Worm (Caenorhabditis elegans): ENCODE measurements around the gene cyp-35A5.

The cyp-35A5 gene

ce11 chrV:3912472-3912871, 23.7 kb upstream of the cyp-35A5 start, which contains the start of gene srx-68:
srx-68 (plus strand) TSS chrV:3912772.
- TF ChIP-seq lsy-2 (tag; optimal IDR thresholded peaks at IDR 0.05) (no peak), F37D6.2 (tag; optimal IDR thresholded peaks at IDR 0.05) (no peak), Y5F2A.4 (GFP tag; optimal IDR thresholded peaks at IDR 0.05) (no peak), nhr-41 (GFP tag; IDR thresholded peaks at IDR 0.05) (no peak), ztf-7 (tag; optimal IDR thresholded peaks at IDR 0.05) (no peak), lin-39 (tag; optimal IDR thresholded peaks at IDR 0.05) (no peak), lin-29 (GFP tag; IDR thresholded peaks at IDR 0.05) (no peak), lim-7 (GFP tag; IDR thresholded peaks at IDR 0.05) (no peak), nhr-76 (tag; optimal IDR thresholded peaks at IDR 0.05) (no peak), mep-1 (tag; optimal IDR thresholded peaks at IDR 0.05) (no peak), gei-8 (GFP tag; optimal IDR thresholded peaks at IDR 0.05) (no peak), php-3 (GFP tag; IDR thresholded peaks at IDR 0.05) (no peak)

- TF ChIP-seq set-16 (GFP tag; IDR thresholded peaks at IDR 0.05): peak; percentile 67
- TF ChIP-seq zfp-3 (GFP tag; conservative IDR thresholded peaks at IDR 0.05): no peak
- peak in 1 of 2 experiments; percentile 29 for TF ChIP-seq unc-62 (GFP tag; optimal IDR thresholded peaks at IDR 0.05 in 1 of 2)
- no peak for TF ChIP-seq unc-62 (tag; optimal IDR thresholded peaks at IDR 0.05)
- TF ChIP-seq aha-1 (tag): peak; percentile 76
- no peak for TF ChIP-seq lir-3 (tag; optimal IDR thresholded peaks at IDR 0.05)
- 0 out of 2 replicates have a peak, but pooled peaks have one; percentile 9 for TF ChIP-seq egl-43 (GFP tag; IDR thresholded peaks at IDR 0.05)
These were observed 23.0 kb upstream of the cyp-35A5 start for ce11 chrV:3913131-3913530.

ce11 chrV:3916480-3916879, 19.6 kb upstream of the cyp-35A5 start, which contains the start of gene srx-67:
srx-67 (plus strand) TSS chrV:3916780.
- TF ChIP-seq T20F7.1 (GFP tag; optimal IDR thresholded peaks at IDR 0.05) (no peak), zfp-2 (tag; optimal IDR thresholded peaks at IDR 0.05) (no peak), aha-1 (tag) (peak; percentile 74)

- no peak for TF ChIP-seq T26A8.4 (GFP tag; IDR thresholded peaks at IDR 0.05)
- no peak for TF ChIP-seq nhr-10 (tag; optimal IDR thresholded peaks at IDR 0.05)
- TF ChIP-seq dmd-8 (GFP tag; IDR thresholded peaks at IDR 0.05): no peak
- no peak for TF ChIP-seq fkh-10 (GFP tag; optimal IDR thresholded peaks at IDR 0.05)
- TF ChIP-seq attf-4 (tag; optimal IDR thresholded peaks at IDR 0.05): no peak
- TF ChIP-seq madf-5 (GFP tag; IDR thresholded peaks at IDR 0.05): no peak
- TF ChIP-seq lin-39 (tag; optimal IDR thresholded peaks at IDR 0.05): no peak
- TF ChIP-seq lsy-2 (tag; optimal IDR thresholded peaks at IDR 0.05): no peak
- no peak for TF ChIP-seq nhr-111 (GFP tag; optimal IDR thresholded peaks at IDR 0.05)
- no peak for TF ChIP-seq skn-1 (tag; optimal IDR thresholded peaks at IDR 0.05)
- no peak for TF ChIP-seq vab-7 (GFP tag; IDR thresholded peaks at IDR 0.05)
- no peak for TF ChIP-seq aly-2 (tag; optimal IDR thresholded peaks at IDR 0.05)
- TF ChIP-seq F44E2.7 (GFP tag; IDR thresholded peaks at IDR 0.05): no peak
These were observed 16.8 kb upstream of the cyp-35A5 start, which contains the start of gene srx-66 for ce11 chrV:3919289-3919688. srx-66 (plus strand) TSS chrV:3919589.

DNA sequence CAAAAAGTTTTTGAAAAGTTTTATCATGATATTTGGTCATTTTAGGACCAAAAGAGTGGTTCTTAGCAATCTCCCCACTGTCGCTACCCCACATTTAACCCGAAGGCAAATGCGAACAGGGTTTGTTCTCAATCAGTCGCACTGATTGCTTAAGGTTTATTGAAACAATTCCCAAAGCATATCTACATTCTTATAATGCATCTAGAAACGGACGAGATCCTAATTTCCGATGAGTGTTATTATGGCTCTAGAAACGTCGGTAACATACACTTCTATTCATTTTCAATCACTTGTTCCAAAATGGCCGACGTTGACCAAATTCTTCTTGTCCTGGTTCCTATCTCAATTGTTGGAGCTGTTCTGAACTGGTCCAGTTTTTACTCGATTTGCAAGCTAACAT, 14.5 kb upstream of the cyp-35A5 start, which contains the start of gene srx-65:
srx-65 (plus strand) TSS at position 301 of the 400 bp plus-strand sequence.
- no peak for TF ChIP-seq dpl-1 (GFP tag; optimal IDR thresholded peaks at IDR 0.05)
- TF ChIP-seq lin-1 (GFP tag; IDR thresholded peaks at IDR 0.05): no peak
- TF ChIP-seq nhr-237 (tag; optimal IDR thresholded peaks at IDR 0.05): no peak
- no peak for TF ChIP-seq snpc-1.2 (GFP tag; IDR thresholded peaks at IDR 0.05)
- TF ChIP-seq mxl-2 (GFP tag; conservative IDR thresholded peaks at IDR 0.05): no peak
- TF ChIP-seq T26A8.4 (GFP tag; IDR thresholded peaks at IDR 0.05): no peak
- TF ChIP-seq F10B5.3 (tag; optimal IDR thresholded peaks at IDR 0.05): no peak
- no peak for TF ChIP-seq zfp-2 (tag; optimal IDR thresholded peaks at IDR 0.05)
